Fruit fly (Drosophila melanogaster) whole organism, embryonic: Measurements from ENCODE around the gene Trm1.

Source experiments
- Awh ChIP-seq: fragments of 200-800 bp; sonication (Bioruptor generic); IDR thresholded peaks from 2 replicates; pipeline ENCODE4, ENCODE4 v1.3.6; 2022; ENCODE audit warnings: missing biosample characterization, missing genetic modification characterization
- Bgb ChIP-seq: fragments of 200-800 bp; sonication (Bioruptor generic); IDR thresholded peaks from 2 replicates; pipeline ENCODE4 v1.3.6; 2022; ENCODE audit warnings: missing biosample characterization, missing genetic modification characterization; ENCODE audit not compliant: partially characterized antibody
- Bteb2 ChIP-seq: fragments of 200-800 bp; sonication (Bioruptor generic); optimal IDR thresholded peaks from 2 replicates; lab custom pipeline; 2016; ENCODE audit warnings: missing biosample characterization, missing genetic modification characterization
- CG12769 ChIP-seq: fragments of 200-800 bp; sonication (Bioruptor generic); optimal IDR thresholded peaks from 2 replicates; lab custom pipeline; 2019; ENCODE audit warnings: missing biosample characterization, mild to moderate bottlenecking, missing genetic modification characterization, moderate library complexity
- CG12942 ChIP-seq: fragments of 200-800 bp; sonication (Bioruptor generic); optimal IDR thresholded peaks from 3 replicates; lab custom pipeline; 2016; ENCODE audit warnings: missing biosample characterization, missing genetic modification characterization
- CG15269 ChIP-seq: fragments of 200-800 bp; sonication (Bioruptor generic); optimal IDR thresholded peaks from 2 replicates; lab custom pipeline; 2018; ENCODE audit warnings: missing biosample characterization, mild to moderate bottlenecking, missing genetic modification characterization, moderate library complexity
- CG2712 ChIP-seq: fragments of 200-800 bp; optimal IDR thresholded peaks from 3 replicates; lab custom pipeline; 2019; ENCODE audit warnings: missing biosample characterization, mild to moderate bottlenecking, missing genetic modification characterization, moderate library complexity
- CG30431 ChIP-seq: fragments of 200-800 bp; sonication (Bioruptor generic); optimal IDR thresholded peaks from 2 replicates; lab custom pipeline; 2017; ENCODE audit warnings: missing biosample characterization, missing genetic modification characterization
- CG31388 ChIP-seq: fragments of 200-800 bp; sonication (Bioruptor generic); optimal IDR thresholded peaks from 2 replicates; lab custom pipeline; 2016; ENCODE audit warnings: missing biosample characterization, missing genetic modification characterization
- CG3407 ChIP-seq: fragments of 200-800 bp; sonication (Bioruptor generic); optimal IDR thresholded peaks from 2 replicates; lab custom pipeline; 2018; ENCODE audit warnings: missing biosample characterization, mild to moderate bottlenecking, missing genetic modification characterization
- CG34376 ChIP-seq: fragments of 200-800 bp; sonication (Bioruptor generic); optimal IDR thresholded peaks from 2 replicates; lab custom pipeline; 2018; ENCODE audit warnings: missing biosample characterization, mild to moderate bottlenecking, missing genetic modification characterization
- CG34422 ChIP-seq: fragments of 200-800 bp; sonication (Bioruptor generic); IDR thresholded peaks from 3 replicates; pipeline ENCODE4 v1.3.6; 2022; ENCODE audit warnings: missing biosample characterization, missing genetic modification characterization
- CG3726 ChIP-seq: fragments of 200-800 bp; sonication (Bioruptor generic); IDR thresholded peaks from 3 replicates; pipeline ENCODE4, ENCODE4 v1.3.6; 2022; ENCODE audit warnings: missing biosample characterization, missing genetic modification characterization
- CG3995 ChIP-seq: fragments of 200-800 bp; sonication (Bioruptor generic); optimal IDR thresholded peaks from 3 replicates; lab custom pipeline; 2016; ENCODE audit warnings: missing biosample characterization, missing genetic modification characterization
- CG42726 ChIP-seq: fragments of 200-800 bp; sonication (Bioruptor generic); IDR thresholded peaks from 2 replicates; pipeline ENCODE4 v1.3.6; 2022; ENCODE audit warnings: missing biosample characterization, missing genetic modification characterization; ENCODE audit not compliant: partially characterized antibody
- CG4617 ChIP-seq: fragments of 200-800 bp; sonication (Bioruptor generic); optimal IDR thresholded peaks from 3 replicates; lab custom pipeline; 2016; ENCODE audit warnings: missing biosample characterization, missing genetic modification characterization, borderline replicate concordance
- CG9215 ChIP-seq: fragments of 200-800 bp; sonication (Bioruptor generic); IDR thresholded peaks from 2 replicates; pipeline ENCODE4 v1.3.6; 2022; ENCODE audit warnings: missing biosample characterization, missing genetic modification characterization
- CG9932 ChIP-seq: fragments of 200-800 bp; sonication (Bioruptor generic); IDR thresholded peaks from 2 replicates; pipeline ENCODE4 v1.3.6; 2022; ENCODE audit warnings: missing biosample characterization, missing genetic modification characterization
- Dip2 ChIP-seq: fragments of 200-800 bp; sonication (Bioruptor generic); IDR thresholded peaks from 2 replicates; pipeline ENCODE4 v1.3.6; 2022; ENCODE audit warnings: missing biosample characterization, missing genetic modification characterization
- Fer1 ChIP-seq: fragments of 200-800 bp; sonication (Bioruptor generic); optimal IDR thresholded peaks from 2 replicates; lab custom pipeline; 2017; ENCODE audit warnings: missing biosample characterization, mild to moderate bottlenecking, missing genetic modification characterization
- Hsf ChIP-seq: fragments of 200-800 bp; sonication (Bioruptor generic); optimal IDR thresholded peaks from 3 replicates; lab custom pipeline; 2016; ENCODE audit warnings: missing biosample characterization, missing genetic modification characterization
- MBD-R2 ChIP-seq: fragments of 200-800 bp; sonication (Bioruptor generic); IDR thresholded peaks from 2 replicates; pipeline ENCODE4 v1.3.6; 2022; ENCODE audit warnings: missing biosample characterization, missing genetic modification characterization
- NC2β ChIP-seq: fragments of 200-800 bp; sonication (Bioruptor generic); optimal IDR thresholded peaks from 2 replicates; lab custom pipeline; 2016; ENCODE audit warnings: missing biosample characterization, missing genetic modification characterization
- NFAT ChIP-seq: fragments of 200-800 bp; sonication (Bioruptor generic); IDR thresholded peaks from 2 replicates; pipeline ENCODE4 v1.3.6; 2022; ENCODE audit warnings: missing biosample characterization, missing genetic modification characterization
- Opbp ChIP-seq: fragments of 200-800 bp; sonication (Bioruptor generic); IDR thresholded peaks from 3 replicates; pipeline ENCODE4 v1.3.6; 2022; ENCODE audit warnings: missing biosample characterization, missing genetic modification characterization; ENCODE audit not compliant: partially characterized antibody
- Ravus ChIP-seq: fragments of 200-800 bp; sonication (Bioruptor generic); IDR thresholded peaks from 2 replicates; pipeline ENCODE4 v1.3.6; 2022; ENCODE audit warnings: missing biosample characterization, missing genetic modification characterization
- Six4 ChIP-seq: fragments of 200-800 bp; sonication (Bioruptor generic); optimal IDR thresholded peaks from 2 replicates; lab custom pipeline; 2016; ENCODE audit warnings: missing biosample characterization, missing genetic modification characterization
- Trl ChIP-seq, 3 experiments: fragments of >200 bp in 2 of 3; fragments of 200-800 bp in 1 of 3; sonication (Bioruptor generic) in 1 of 3; optimal IDR thresholded peaks; 2 replicates in 1 of 3; 3 replicates in 2 of 3; lab custom pipeline; 2016 to 2017; ENCODE audit warnings: missing biosample characterization in 1 of 3, missing genetic modification characterization in 1 of 3
- bcd ChIP-seq: fragments of 200-800 bp; sonication (Bioruptor generic); optimal IDR thresholded peaks from 2 replicates; lab custom pipeline; 2017; ENCODE audit warnings: missing biosample characterization, mild to moderate bottlenecking, missing genetic modification characterization
- bigmax ChIP-seq: fragments of 200-800 bp; sonication (Bioruptor generic); optimal IDR thresholded peaks from 2 replicates; lab custom pipeline; 2018; ENCODE audit warnings: missing biosample characterization, mild to moderate bottlenecking, missing genetic modification characterization
- chinmo ChIP-seq: fragments of 200-800 bp; sonication (Bioruptor generic); IDR thresholded peaks from 4 replicates; pipeline ENCODE4 v1.3.6; 2022; ENCODE audit warnings: missing biosample characterization, missing genetic modification characterization; ENCODE audit not compliant: partially characterized antibody
- fd64A ChIP-seq: fragments of 200-800 bp; sonication (Bioruptor generic); optimal IDR thresholded peaks from 3 replicates; lab custom pipeline; 2018; ENCODE audit warnings: missing biosample characterization, mild to moderate bottlenecking, missing genetic modification characterization
- jing ChIP-seq: fragments of 200-800 bp; sonication (Bioruptor generic); optimal IDR thresholded peaks from 2 replicates; lab custom pipeline; 2018; ENCODE audit warnings: missing biosample characterization, mild to moderate bottlenecking, missing genetic modification characterization
- jumu ChIP-seq: fragments of 200-800 bp; sonication (Bioruptor generic); optimal IDR thresholded peaks from 3 replicates; lab custom pipeline; 2016; ENCODE audit warnings: missing biosample characterization, missing genetic modification characterization
- kni ChIP-seq: fragments of 200-800 bp; sonication (Bioruptor generic); optimal IDR thresholded peaks from 3 replicates; lab custom pipeline; 2017; ENCODE audit warnings: mild to moderate bottlenecking, missing biosample characterization, missing genetic modification reagents, missing genetic modification characterization
- lmd ChIP-seq: fragments of 200-800 bp; sonication (Bioruptor generic); IDR thresholded peaks from 2 replicates; pipeline ENCODE4 v1.3.6; 2022; ENCODE audit warnings: missing biosample characterization, missing genetic modification characterization
- nom ChIP-seq: fragments of 200-800 bp; sonication (Bioruptor generic); optimal IDR thresholded peaks from 2 replicates; lab custom pipeline; 2017; ENCODE audit warnings: missing biosample characterization, missing genetic modification characterization, mild to moderate bottlenecking, moderate library complexity, missing genetic modification reagents
- oc ChIP-seq: fragments of 200-800 bp; sonication (Bioruptor generic); optimal IDR thresholded peaks from 2 replicates; lab custom pipeline; 2018; ENCODE audit warnings: missing biosample characterization, mild to moderate bottlenecking, missing genetic modification characterization, moderate library complexity
- pan ChIP-seq, 4 experiments: fragments of >200 bp in 3 of 4; fragments of 200-800 bp in 1 of 4; sonication (Bioruptor generic) in 1 of 4; optimal IDR thresholded peaks in 3 of 4; IDR thresholded peaks in 1 of 4; 2 replicates each; pipeline versions ENCODE4 v1.3.6 to Lab custom; 2017 to 2022; ENCODE audit warnings: missing biosample characterization in 2 of 4, missing genetic modification characterization in 2 of 4, mixed read lengths in 1 of 4
- pnt ChIP-seq: fragments of 200-800 bp; sonication (Bioruptor generic); optimal IDR thresholded peaks from 3 replicates; lab custom pipeline; 2016; ENCODE audit warnings: missing biosample characterization, missing genetic modification characterization
- pum ChIP-seq: fragments of 200-800 bp; sonication (Bioruptor generic); optimal IDR thresholded peaks from 2 replicates; lab custom pipeline; 2016; ENCODE audit warnings: missing biosample characterization, missing genetic modification characterization
- pzg ChIP-seq: fragments of 200-800 bp; sonication (Bioruptor generic); optimal IDR thresholded peaks from 3 replicates; lab custom pipeline; 2018; ENCODE audit warnings: missing biosample characterization, mild to moderate bottlenecking, missing genetic modification characterization, moderate library complexity
- ranshi ChIP-seq: fragments of 200-800 bp; sonication (Bioruptor generic); IDR thresholded peaks from 2 replicates; pipeline ENCODE4 v1.3.6; 2022; ENCODE audit warnings: missing biosample characterization, missing genetic modification characterization
- slou ChIP-seq: fragments of 200-800 bp; sonication (Bioruptor generic); optimal IDR thresholded peaks from 3 replicates; lab custom pipeline; 2016; ENCODE audit warnings: missing biosample characterization, missing genetic modification characterization
- sqz ChIP-seq: fragments of 200-800 bp; sonication (Bioruptor generic); optimal IDR thresholded peaks from 3 replicates; lab custom pipeline; 2018; ENCODE audit warnings: missing biosample characterization, mild to moderate bottlenecking, missing genetic modification characterization
- sug ChIP-seq: fragments of 200-800 bp; optimal IDR thresholded peaks from 2 replicates; lab custom pipeline; 2019; ENCODE audit warnings: missing biosample characterization, mild to moderate bottlenecking, missing genetic modification characterization, moderate library complexity
- tll ChIP-seq, 2 experiments: fragments of 200-800 bp in 1 of 2; fragments of >200 bp in 1 of 2; sonication (Bioruptor generic) in 1 of 2; optimal IDR thresholded peaks; 2 replicates each; lab custom pipeline; 2017 to 2019; ENCODE audit warnings: missing biosample characterization in 2 of 2, missing genetic modification characterization in 2 of 2, mild to moderate bottlenecking in 1 of 2, moderate library complexity in 1 of 2
- twi ChIP-seq: fragments of 200-800 bp; optimal IDR thresholded peaks from 2 replicates; lab custom pipeline; 2019; ENCODE audit warnings: missing biosample characterization, mild to moderate bottlenecking, missing genetic modification characterization, moderate library complexity
- wek ChIP-seq: fragments of 200-800 bp; sonication (Bioruptor generic); optimal IDR thresholded peaks from 3 replicates; lab custom pipeline; 2018; ENCODE audit warnings: missing biosample characterization, mild to moderate bottlenecking, missing genetic modification characterization, moderate library complexity
- zfh2 ChIP-seq: fragments of 200-800 bp; sonication (Bioruptor generic); optimal IDR thresholded peaks from 2 replicates; lab custom pipeline; 2016; ENCODE audit warnings: missing biosample characterization, missing genetic modification characterization

Trm1 gene

DNA sequence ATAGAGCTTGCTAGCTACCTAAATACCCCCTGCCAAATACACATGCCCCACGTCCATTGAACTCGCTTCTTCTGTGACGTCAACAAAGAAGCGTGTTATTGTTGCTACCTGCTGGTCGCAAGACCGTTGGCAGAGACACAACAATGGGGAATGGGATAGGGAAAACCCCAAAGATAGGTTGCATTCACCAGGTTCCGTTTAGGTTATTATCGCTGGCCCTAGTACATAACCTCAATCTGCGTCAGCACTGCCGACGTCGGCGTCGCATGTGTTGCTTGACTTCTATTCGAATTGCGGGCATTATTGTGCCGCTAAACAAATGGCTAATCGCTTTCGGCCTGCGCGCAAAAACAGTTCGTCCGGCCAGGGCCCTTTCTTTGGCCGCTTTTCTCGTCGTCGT is 7.6 kb downstream of the Trm1 start (continued):
- no peak for TF ChIP-seq Awh
- TF ChIP-seq NC2β (GFP tag; lab: Kevin White, UChicago), result no peak
- no peak for TF ChIP-seq wek (GFP tag; lab: Kevin White, UChicago)
- TF ChIP-seq CG3995 (GFP tag; lab: Kevin White, UChicago), result no peak
- TF ChIP-seq CG30431, result no peak
- TF ChIP-seq CG31388 (GFP tag; lab: Kevin White, UChicago), result no peak
- TF ChIP-seq bcd (GFP tag; lab: Kevin White, UChicago), result no peak
- no peak for TF ChIP-seq CG3407 (GFP tag; lab: Kevin White, UChicago)
- no peak for TF ChIP-seq CG15269
- no peak for TF ChIP-seq CG2712
- no peak for TF ChIP-seq lmd
- peak; percentile 98 for TF ChIP-seq bigmax (GFP tag; lab: Kevin White, UChicago)
- no peak for TF ChIP-seq slou
- TF ChIP-seq MBD-R2 (GFP tag; lab: Robert Waterston, UW), result peak; percentile 28; the same call in 1 of the 2 replicates
- TF ChIP-seq ranshi (GFP tag; lab: Robert Waterston, UW), result no peak
- TF ChIP-seq CG4617 (GFP tag; lab: Kevin White, UChicago), result no peak
- TF ChIP-seq Hsf, result no peak
- peak; percentile 45; the same call in 1 of the 2 replicates for TF ChIP-seq CG42726 (GFP tag; lab: Robert Waterston, UW)
- TF ChIP-seq Six4, result no peak
- TF ChIP-seq tll (GFP tag; optimal IDR thresholded peaks at IDR 0.05; lab: Kevin White, UChicago), result no peak
- no peak for TF ChIP-seq nom
- no peak for TF ChIP-seq NFAT (GFP tag; lab: Robert Waterston, UW)
- no peak for TF ChIP-seq pnt
- TF ChIP-seq Ravus (GFP tag; lab: Robert Waterston, UW), result no peak
- no peak for TF ChIP-seq sqz (GFP tag; lab: Kevin White, UChicago)
- no peak for TF ChIP-seq Bteb2 (GFP tag; lab: Kevin White, UChicago)
- TF ChIP-seq CG9215 (GFP tag; lab: Robert Waterston, UW), result no peak
- no peak for TF ChIP-seq jumu (GFP tag; lab: Kevin White, UChicago)
- TF ChIP-seq pan (optimal IDR thresholded peaks at IDR 0.05; lab: Kevin White, UChicago), result no peak
- no peak for TF ChIP-seq pan (GFP tag; optimal IDR thresholded peaks at IDR 0.05 in 1 of 2, IDR thresholded peaks at IDR 0.05 in 1 of 2)
- peak; percentile 9 for TF ChIP-seq twi
- no peak for TF ChIP-seq oc (tag; lab: Kevin White, UChicago)
- TF ChIP-seq jing, result no peak
- TF ChIP-seq Trl (optimal IDR thresholded peaks at IDR 0.05; lab: Kevin White, UChicago), result no peak
- TF ChIP-seq Trl (GFP tag; optimal IDR thresholded peaks at IDR 0.05; lab: Kevin White, UChicago), result no peak
- peak; percentile 46 for TF ChIP-seq sug (tag; lab: Kevin White, UChicago)
- TF ChIP-seq CG12942 (GFP tag; lab: Kevin White, UChicago), result no peak
- peak; percentile 11 for TF ChIP-seq CG12769 (tag; lab: Kevin White, UChicago)
- TF ChIP-seq zfh2 (GFP tag; lab: Kevin White, UChicago), result no peak
- peak; percentile 34 for TF ChIP-seq kni (GFP tag; lab: Kevin White, UChicago)
- TF ChIP-seq chinmo (GFP tag; lab: Robert Waterston, UW), result 0 out of 4 replicates have a peak, but pooled peaks have one; percentile 22
- no peak for TF ChIP-seq pum (GFP tag; lab: Kevin White, UChicago)
- no peak for TF ChIP-seq fd64A (GFP tag; lab: Kevin White, UChicago)
- TF ChIP-seq Dip2 (GFP tag; lab: Robert Waterston, UW), result no peak
- peak; percentile 5 for TF ChIP-seq pzg (GFP tag; lab: Kevin White, UChicago)
- peak; percentile 51; the same call in 1 of the 3 replicates for TF ChIP-seq CG34422
- no peak; the same call in 2 of the 3 replicates for TF ChIP-seq Opbp (GFP tag; lab: Robert Waterston, UW)
- no peak for TF ChIP-seq CG34376 (GFP tag; lab: Kevin White, UChicago)
- 0 out of 2 replicates have a peak, but pooled peaks have one; percentile 15 for TF ChIP-seq Bgb (GFP tag; lab: Robert Waterston, UW)
- no peak for TF ChIP-seq CG9932 (GFP tag; lab: Robert Waterston, UW)
- TF ChIP-seq CG3726 (GFP tag; lab: Robert Waterston, UW), result no peak
- TF ChIP-seq Fer1 (GFP tag; lab: Kevin White, UChicago), result no peak
